Worm (Caenorhabditis elegans) whole organism, mixed stage, embryonic: Measurements from ENCODE around the gene dnj-13.

Source experiments
- ceh-43 ChIP-seq: fragments of 200-800 bp; sonication (Bioruptor generic); optimal IDR thresholded peaks from 2 replicates; lab custom pipeline; 2018; ENCODE audit warnings: mild to moderate bottlenecking, missing genetic modification characterization, moderate library complexity, missing compliant biosample characterization
- ham-2 ChIP-seq: fragments of 200-800 bp; sonication (Bioruptor generic); optimal IDR thresholded peaks from 2 replicates; lab custom pipeline; 2018; ENCODE audit warnings: mild to moderate bottlenecking, missing genetic modification characterization, missing compliant biosample characterization
- nhr-237 ChIP-seq: fragments of 150-350 bp; optimal IDR thresholded peaks from 2 replicates; lab custom pipeline; 2014; ENCODE audit warnings: missing biosample characterization, missing genetic modification characterization
- pha-4 ChIP-seq: fragments of 150-350 bp; optimal IDR thresholded peaks from 2 replicates; lab custom pipeline; 2018; ENCODE audit warnings: missing biosample characterization, missing genetic modification reagents, missing genetic modification characterization
- sem-2 ChIP-seq: fragments of 200-800 bp; sonication (Bioruptor generic); optimal IDR thresholded peaks from 2 replicates; lab custom pipeline; 2018; ENCODE audit warnings: mild to moderate bottlenecking, missing genetic modification characterization, missing compliant biosample characterization
- unc-62 ChIP-seq: fragments of 150-350 bp; optimal IDR thresholded peaks from 2 replicates; lab custom pipeline; 2014; ENCODE audit warnings: missing biosample characterization, missing genetic modification reagents, missing genetic modification characterization

Gene dnj-13

ce11 chrII:11596157-11596740 lies 50.7 kb downstream of the dnj-13 start:
- TF ChIP-seq sem-2 (GFP tag; lab: Kevin White, UChicago) (no peak), ceh-43 (no peak), ham-2 (GFP tag; lab: Kevin White, UChicago) (no peak), nhr-237 (no peak), unc-62 (GFP tag; lab: Kevin White, UChicago) (no peak), pha-4 (tag; lab: Kevin White, UChicago) (no peak)
